Fruit fly (Drosophila melanogaster) whole organism, embryonic: ENCODE data around the gene AlkB.

ENCODE experiments used
- Adf1 ChIP-seq: fragments of 200-800 bp; sonication (Bioruptor generic); IDR thresholded peaks from 2 replicates; pipeline ENCODE4 v1.3.6; 2022; ENCODE audit warnings: missing biosample characterization, missing genetic modification characterization
- CG11696 ChIP-seq: fragments of 200-800 bp; sonication (Bioruptor generic); IDR thresholded peaks from 2 replicates; pipeline ENCODE4 v1.3.6; 2022; ENCODE audit warnings: missing biosample characterization, missing genetic modification characterization
- CG15073 ChIP-seq: fragments of 200-800 bp; sonication (Bioruptor generic); optimal IDR thresholded peaks from 2 replicates; lab custom pipeline; 2016; ENCODE audit warnings: missing biosample characterization, missing genetic modification characterization
- CG16813 ChIP-seq: fragments of 200-800 bp; sonication (Bioruptor generic); IDR thresholded peaks from 3 replicates; pipeline ENCODE4 v1.3.6; 2022; ENCODE audit warnings: missing biosample characterization, missing genetic modification characterization; ENCODE audit not compliant: partially characterized antibody
- CG2116 ChIP-seq: fragments of 200-800 bp; sonication (Bioruptor generic); optimal IDR thresholded peaks from 3 replicates; lab custom pipeline; 2018; ENCODE audit warnings: missing biosample characterization, mild to moderate bottlenecking, missing genetic modification characterization
- CG33213 ChIP-seq: fragments of 200-800 bp; sonication (Bioruptor generic); optimal IDR thresholded peaks from 3 replicates; lab custom pipeline; 2016; ENCODE audit warnings: missing biosample characterization, missing genetic modification characterization
- CG5180 ChIP-seq: fragments of 200-800 bp; sonication (Bioruptor generic); optimal IDR thresholded peaks from 3 replicates; lab custom pipeline; 2017; ENCODE audit warnings: missing biosample characterization, missing genetic modification characterization, mild to moderate bottlenecking, moderate library complexity, missing genetic modification reagents
- CG7745 ChIP-seq: fragments of 200-800 bp; sonication (Bioruptor generic); optimal IDR thresholded peaks from 2 replicates; lab custom pipeline; 2018; ENCODE audit warnings: missing biosample characterization, mild to moderate bottlenecking, missing genetic modification characterization, moderate library complexity
- CG9932 ChIP-seq: fragments of 200-800 bp; sonication (Bioruptor generic); IDR thresholded peaks from 2 replicates; pipeline ENCODE4 v1.3.6; 2022; ENCODE audit warnings: missing biosample characterization, missing genetic modification characterization
- Dek ChIP-seq: fragments of 200-800 bp; sonication (Bioruptor generic); optimal IDR thresholded peaks from 3 replicates; lab custom pipeline; 2019; ENCODE audit warnings: missing biosample characterization, mild to moderate bottlenecking, missing genetic modification characterization, moderate library complexity
- Lpt ChIP-seq: fragments of >200 bp; optimal IDR thresholded peaks from 2 replicates; lab custom pipeline; 2018; ENCODE audit warnings: missing biosample characterization, missing genetic modification characterization
- ash1 ChIP-seq: fragments of 200-800 bp; sonication (Bioruptor generic); optimal IDR thresholded peaks from 2 replicates; lab custom pipeline; 2018; ENCODE audit warnings: missing biosample characterization, mild to moderate bottlenecking, missing genetic modification characterization
- btn ChIP-seq: fragments of 200-800 bp; sonication (Bioruptor generic); optimal IDR thresholded peaks from 2 replicates; lab custom pipeline; 2016; ENCODE audit warnings: missing biosample characterization, missing genetic modification characterization
- danr ChIP-seq: fragments of 200-800 bp; sonication (Bioruptor generic); IDR thresholded peaks from 2 replicates; pipeline ENCODE4 v1.3.6; 2022; ENCODE audit warnings: missing biosample characterization, missing genetic modification characterization
- grau ChIP-seq: fragments of 200-800 bp; optimal IDR thresholded peaks from 3 replicates; lab custom pipeline; 2019; ENCODE audit warnings: missing biosample characterization, mild to moderate bottlenecking, missing genetic modification characterization, moderate library complexity
- lilli ChIP-seq: fragments of 200-800 bp; sonication (Bioruptor generic); optimal IDR thresholded peaks from 3 replicates; lab custom pipeline; 2016; ENCODE audit warnings: missing biosample characterization, missing genetic modification characterization
- pfk ChIP-seq: fragments of 200-800 bp; sonication (Bioruptor generic); optimal IDR thresholded peaks from 2 replicates; lab custom pipeline; 2018; ENCODE audit warnings: missing biosample characterization, mild to moderate bottlenecking, missing genetic modification characterization, moderate library complexity
- sens-2 ChIP-seq: fragments of 200-800 bp; sonication (Bioruptor generic); IDR thresholded peaks from 2 replicates; pipeline ENCODE4 v1.3.6; 2022; ENCODE audit warnings: missing biosample characterization, missing genetic modification characterization
- so ChIP-seq: fragments of 200-800 bp; sonication (Bioruptor generic); IDR thresholded peaks from 3 replicates; pipeline ENCODE4 v1.3.6; 2022; ENCODE audit warnings: missing biosample characterization, missing genetic modification characterization

AlkB gene

dm6 chrX:15809255-15809654 lies 50.0 kb downstream of the AlkB start, which contains the start of gene CG8509:
Gene CG8509 (plus strand): TSS chrX:15809555.
- TF ChIP-seq CG5180 = no peak
- no peak for TF ChIP-seq Adf1 (GFP tag; lab: Robert Waterston, UW)
- no peak for TF ChIP-seq Lpt
- TF ChIP-seq so = no peak
- TF ChIP-seq danr (GFP tag; lab: Robert Waterston, UW) = no peak
- TF ChIP-seq ash1 (GFP tag; lab: Kevin White, UChicago) = no peak
- TF ChIP-seq CG7745 (tag; lab: Kevin White, UChicago) = no peak
- TF ChIP-seq CG16813 (GFP tag; lab: Robert Waterston, UW) = no peak
- TF ChIP-seq CG33213 (GFP tag; lab: Kevin White, UChicago) = no peak
- no peak for TF ChIP-seq CG2116 (GFP tag; lab: Kevin White, UChicago)
- TF ChIP-seq btn (GFP tag; lab: Kevin White, UChicago) = no peak
- no peak for TF ChIP-seq CG11696
- no peak for TF ChIP-seq Dek (tag; lab: Kevin White, UChicago)
- TF ChIP-seq lilli (GFP tag; lab: Kevin White, UChicago) = no peak
- no peak for TF ChIP-seq grau (tag; lab: Kevin White, UChicago)
- TF ChIP-seq CG9932 (GFP tag; lab: Robert Waterston, UW) = no peak
- no peak for TF ChIP-seq pfk (GFP tag; lab: Kevin White, UChicago)
- no peak for TF ChIP-seq sens-2 (GFP tag; lab: Robert Waterston, UW)
- TF ChIP-seq CG15073 (GFP tag; lab: Kevin White, UChicago) = no peak
